Fruit fly (Drosophila melanogaster): ENCODE data around the gene Sry-delta.
A peak's percentile ranks its signal among the peaks of the same experiment; 100 is the strongest.

Gene Sry-delta

DNA sequence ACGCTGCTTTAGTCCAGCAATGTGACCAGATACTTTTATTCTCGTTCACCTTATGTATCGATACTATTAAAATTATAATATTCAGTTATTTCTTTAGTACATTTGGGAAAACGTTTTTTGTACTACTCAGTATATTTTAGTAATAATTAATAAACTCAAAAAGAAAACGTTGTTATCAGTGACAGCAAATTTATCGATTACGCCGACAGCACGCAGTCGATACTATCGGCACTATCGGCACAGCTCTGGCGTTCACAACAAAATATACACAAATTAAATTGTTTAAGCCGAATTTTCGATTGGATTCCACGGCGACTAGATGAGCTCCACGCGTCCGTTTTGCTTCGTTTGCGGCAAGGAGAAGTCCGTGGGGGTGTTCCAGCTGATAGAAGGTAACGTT lies 3.6 kb upstream of the Sry-delta start, which contains the start of the genes janA, Sry-alpha and Sry-beta (continued):
- TF ChIP-seq ATbp (GFP tag; optimal IDR thresholded peaks at IDR 0.05) (no peak), odd (GFP tag; optimal IDR thresholded peaks at IDR 0.05) (no peak), ham (GFP tag; IDR thresholded peaks at IDR 0.05) (no peak), Ets97D (GFP tag; optimal IDR thresholded peaks at IDR 0.05) (peak; percentile 44), Xrp1 (GFP tag; IDR thresholded peaks at IDR 0.05) (no peak), Stat92E (GFP tag; optimal IDR thresholded peaks at IDR 0.05) (peak in 1 of 3 experiments; percentile 29), chn (GFP tag; optimal IDR thresholded peaks at IDR 0.05) (no peak), CG7372 (GFP tag; IDR thresholded peaks at IDR 0.05) (no peak), CG9437 (GFP tag; optimal IDR thresholded peaks at IDR 0.05) (no peak), Usf (GFP tag; optimal IDR thresholded peaks at IDR 0.05) (no peak), Dbx (GFP tag; IDR thresholded peaks at IDR 0.05) (peak; percentile 49; the same call in 1 of the 3 replicates), Oaz (GFP tag; IDR thresholded peaks at IDR 0.05) (no peak), ab (GFP tag; optimal IDR thresholded peaks at IDR 0.05) (no peak), H2.0 (GFP tag; IDR thresholded peaks at IDR 0.05) (no peak), pum (GFP tag; optimal IDR thresholded peaks at IDR 0.05) (no peak), zen2 (GFP tag; IDR thresholded peaks at IDR 0.05; ENCODE audit: partially characterized antibody) (peak; percentile 99), Meics (GFP tag; optimal IDR thresholded peaks at IDR 0.05) (no peak), B-H1 (GFP tag; IDR thresholded peaks at IDR 0.05) (no peak), HHEX (GFP tag; optimal IDR thresholded peaks at IDR 0.05) (no peak), Dll (GFP tag; IDR thresholded peaks at IDR 0.05; ENCODE audit: partially characterized antibody) (peak; percentile 100), peb (GFP tag; IDR thresholded peaks at IDR 0.05) (no peak), CG12659 (GFP tag; optimal IDR thresholded peaks at IDR 0.05) (peak; percentile 83), CG6813 (GFP tag; optimal IDR thresholded peaks at IDR 0.05) (no peak), CG12299 (tag; optimal IDR thresholded peaks at IDR 0.05) (no peak), fru (optimal IDR thresholded peaks at IDR 0.05) (no peak), CG2875 (GFP tag; optimal IDR thresholded peaks at IDR 0.05) (no peak), Sry-δ (GFP tag; optimal IDR thresholded peaks at IDR 0.05) (peak; percentile 96), Nf-YB (GFP tag; optimal IDR thresholded peaks at IDR 0.05) (no peak), YL-1 (GFP tag; optimal IDR thresholded peaks at IDR 0.05) (peak; percentile 86), eyg (GFP tag; optimal IDR thresholded peaks at IDR 0.05) (no peak), CG6272 (GFP tag; IDR thresholded peaks at IDR 0.05) (peak; percentile 29; the same call in 1 of the 2 replicates), unc-4 (GFP tag; IDR thresholded peaks at IDR 0.05; ENCODE audit: partially characterized antibody) (peak; percentile 99), yki (optimal IDR thresholded peaks at IDR 0.05) (no peak), sens-2 (GFP tag; IDR thresholded peaks at IDR 0.05) (no peak), CG9727 (GFP tag; optimal IDR thresholded peaks at IDR 0.05) (no peak), D19A (tag; optimal IDR thresholded peaks at IDR 0.05) (no peak), HLHmδ (GFP tag; optimal IDR thresholded peaks at IDR 0.05) (no peak), seq (GFP tag; IDR thresholded peaks at IDR 0.05) (no peak), CoRest (tag; optimal IDR thresholded peaks at IDR 0.05) (peak; percentile 36), GATAe (GFP tag; conservative IDR thresholded peaks at IDR 0.05) (no peak), Antp (GFP tag; optimal IDR thresholded peaks at IDR 0.05) (no peak), CG18764 (GFP tag; optimal IDR thresholded peaks at IDR 0.05) (no peak), Aef1 (GFP tag; IDR thresholded peaks at IDR 0.05) (no peak), CHES-1-like (GFP tag; optimal IDR thresholded peaks at IDR 0.05) (peak; percentile 13)
